Worm (Caenorhabditis elegans) whole organism, mixed stage, embryonic: Measurements from ENCODE around the gene T22F3.7.
"Not testable (repeated sequence)": the region's sequence is repeated elsewhere in the genome, so short reads cannot be mapped to it uniquely, and the experiment has no call there.

ENCODE experiments used
- M03D4.4 ChIP-seq: sonication (generic microtip); optimal IDR thresholded peaks from 2 replicates; lab custom pipeline; 2017; ENCODE audit warnings: mild to moderate bottlenecking, missing genetic modification characterization, missing compliant biosample characterization
- ceh-39 ChIP-seq: fragments of 150-350 bp; optimal IDR thresholded peaks from 2 replicates; lab custom pipeline; 2014; ENCODE audit warnings: missing biosample characterization, missing genetic modification characterization
- ces-1 ChIP-seq: fragments of 150-350 bp; optimal IDR thresholded peaks from 2 replicates; lab custom pipeline; 2014; ENCODE audit warnings: missing biosample characterization, missing genetic modification reagents, missing genetic modification characterization
- cnd-1 ChIP-seq: fragments of 200-800 bp; sonication (Bioruptor generic); optimal IDR thresholded peaks from 2 replicates; lab custom pipeline; 2018; ENCODE audit warnings: mild to moderate bottlenecking, missing genetic modification characterization, missing compliant biosample characterization
- drap-1 ChIP-seq: fragments of 200-800 bp; sonication (Bioruptor generic); optimal IDR thresholded peaks from 3 replicates; lab custom pipeline; 2018; ENCODE audit warnings: mild to moderate bottlenecking, missing genetic modification characterization, missing compliant biosample characterization
- elt-1 ChIP-seq: sonication (generic microtip); optimal IDR thresholded peaks from 2 replicates; lab custom pipeline; 2017; ENCODE audit warnings: missing genetic modification characterization, mild to moderate bottlenecking, missing compliant biosample characterization, antibody characterized with exemption, moderate library complexity, borderline replicate concordance; ENCODE audit not compliant: insufficient read depth
- flh-1 ChIP-seq: fragments of 200-800 bp; sonication (Bioruptor generic); optimal IDR thresholded peaks from 2 replicates; lab custom pipeline; 2018; ENCODE audit warnings: mild to moderate bottlenecking, missing genetic modification characterization, moderate library complexity, missing compliant biosample characterization
- ham-2 ChIP-seq: fragments of 200-800 bp; sonication (Bioruptor generic); optimal IDR thresholded peaks from 2 replicates; lab custom pipeline; 2018; ENCODE audit warnings: mild to moderate bottlenecking, missing genetic modification characterization, missing compliant biosample characterization
- lsy-2 ChIP-seq: fragments of 150-350 bp; optimal IDR thresholded peaks from 2 replicates; lab custom pipeline; 2014; ENCODE audit warnings: missing biosample characterization, missing genetic modification characterization
- mep-1 ChIP-seq: fragments of 150-350 bp; optimal IDR thresholded peaks from 2 replicates; lab custom pipeline; 2017; ENCODE audit warnings: missing biosample characterization, missing genetic modification reagents, missing genetic modification characterization, inconsistent platforms
- mls-2 ChIP-seq: sonication (generic microtip); optimal IDR thresholded peaks from 2 replicates; lab custom pipeline; 2016; ENCODE audit warnings: mild to moderate bottlenecking, missing genetic modification characterization, moderate library complexity, missing compliant biosample characterization
- nhr-12 ChIP-seq: fragments of 150-350 bp; optimal IDR thresholded peaks from 2 replicates; lab custom pipeline; 2014; ENCODE audit warnings: missing biosample characterization, missing genetic modification characterization
- nhr-76 ChIP-seq: sonication (generic microtip); optimal IDR thresholded peaks from 2 replicates; lab custom pipeline; 2017; ENCODE audit warnings: missing biosample characterization, missing genetic modification characterization
- pha-4 ChIP-seq: fragments of 150-350 bp; optimal IDR thresholded peaks from 2 replicates; lab custom pipeline; 2018; ENCODE audit warnings: missing biosample characterization, missing genetic modification reagents, missing genetic modification characterization
- snpc-4 ChIP-seq: fragments of 150-350 bp; optimal IDR thresholded peaks from 2 replicates; lab custom pipeline; 2014; ENCODE audit warnings: missing biosample characterization, missing genetic modification characterization
- sptf-1 ChIP-seq: sonication (generic microtip); optimal IDR thresholded peaks from 2 replicates; lab custom pipeline; 2017; ENCODE audit warnings: mild to moderate bottlenecking, missing genetic modification characterization, moderate library complexity, missing compliant biosample characterization
- tbx-8 ChIP-seq: fragments of 200-800 bp; sonication (Bioruptor generic); optimal IDR thresholded peaks from 2 replicates; lab custom pipeline; 2018; ENCODE audit warnings: mild to moderate bottlenecking, missing genetic modification characterization, moderate library complexity, missing compliant biosample characterization
- unc-120 ChIP-seq: sonication (generic microtip); optimal IDR thresholded peaks from 2 replicates; lab custom pipeline; 2017; ENCODE audit warnings: missing genetic modification characterization, missing compliant biosample characterization; ENCODE audit not compliant: poor library complexity, severe bottlenecking
- unc-39 ChIP-seq: fragments of 150-350 bp; optimal IDR thresholded peaks from 2 replicates; lab custom pipeline; 2014; ENCODE audit warnings: missing biosample characterization, missing genetic modification characterization
- unc-62 ChIP-seq: fragments of 150-350 bp; optimal IDR thresholded peaks from 2 replicates; lab custom pipeline; 2014; ENCODE audit warnings: missing biosample characterization, missing genetic modification reagents, missing genetic modification characterization
- zip-8 ChIP-seq: fragments of 150-350 bp; optimal IDR thresholded peaks from 2 replicates; lab custom pipeline; 2014; ENCODE audit warnings: missing biosample characterization, missing genetic modification characterization
- ztf-11 ChIP-seq: fragments of 150-350 bp; optimal IDR thresholded peaks from 2 replicates; lab custom pipeline; 2014; ENCODE audit warnings: missing biosample characterization, missing genetic modification characterization

Gene T22F3.7

DNA sequence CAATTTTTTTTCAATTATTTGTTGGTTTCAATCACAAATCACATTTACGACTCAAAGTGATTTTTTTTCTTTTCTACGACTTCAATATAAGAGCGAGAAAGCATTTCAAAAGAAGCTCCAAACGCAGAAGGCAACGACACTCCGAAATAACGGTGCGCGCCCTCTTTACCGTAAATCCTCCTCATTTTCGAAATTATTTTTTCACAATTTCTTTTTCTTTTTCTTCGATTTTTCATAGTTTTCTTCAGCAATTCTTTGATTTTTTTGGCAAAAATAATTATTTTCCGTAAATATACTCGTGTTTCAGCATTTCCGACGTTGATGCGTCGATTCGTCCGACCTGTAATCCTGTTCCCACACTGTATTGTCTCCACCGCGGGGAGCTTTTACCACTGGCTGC, 29.8 kb downstream of the T22F3.7 start, which contains the start of gene F40C5.2:
TSS of gene F40C5.2 (plus strand) at position 301 of the 400 bp plus-strand sequence.
- TF ChIP-seq nhr-76, unc-120, mls-2 (tag; lab: Kevin White, UChicago): not testable (repeated sequence)

DNA sequence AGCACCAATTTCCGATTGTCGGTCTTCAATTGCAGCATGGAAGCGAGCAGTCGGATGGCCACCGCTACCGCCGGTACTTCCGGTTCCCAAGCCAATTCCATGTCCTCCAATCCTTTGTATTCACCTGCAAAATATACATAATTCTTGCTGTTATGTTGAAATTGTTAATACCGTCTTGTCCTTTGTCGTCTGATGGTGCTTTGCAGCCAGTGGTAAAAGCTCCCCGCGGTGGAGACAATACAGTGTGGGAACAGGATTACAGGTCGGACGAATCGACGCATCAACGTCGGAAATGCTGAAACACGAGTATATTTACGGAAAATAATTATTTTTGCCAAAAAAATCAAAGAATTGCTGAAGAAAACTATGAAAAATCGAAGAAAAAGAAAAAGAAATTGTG, 36.1 kb downstream of the T22F3.7 start, which contains the start of gene T24A6.17:
TSS of gene T24A6.17 (minus strand) at position 101 of the 400 bp plus-strand sequence.
- not testable (repeated sequence) for TF ChIP-seq lsy-2; mep-1 (tag; lab: Kevin White, UChicago); nhr-12
- TF ChIP-seq, all 35 proteins: peak for 0; not testable (repeated sequence) for 35

DNA sequence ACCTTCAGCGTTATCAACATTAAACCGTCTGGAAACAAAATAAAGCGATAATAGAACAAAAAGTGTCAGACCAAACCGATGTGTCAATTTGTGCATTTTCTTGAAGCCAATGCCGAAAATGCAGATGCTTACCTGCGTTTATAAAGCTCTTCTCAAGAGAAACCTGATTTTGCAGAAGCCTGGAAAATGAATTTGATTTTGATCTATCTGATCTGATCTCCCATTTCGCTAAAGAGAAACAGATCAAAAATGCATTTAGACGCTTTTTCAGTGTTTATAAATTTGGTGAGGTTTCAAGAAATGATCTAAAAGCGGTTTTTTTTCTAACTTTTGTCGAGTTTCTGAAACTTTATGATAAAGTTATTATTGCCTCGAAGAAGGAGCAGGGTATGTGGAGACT, 37.6 kb downstream of the T22F3.7 start, which contains the start of gene T24A6.16:
TSS of gene T24A6.16 (minus strand) at position 101 of the 400 bp plus-strand sequence.
- TF ChIP-seq zip-8, sptf-1, ceh-39 (tag; lab: Kevin White, UChicago): not testable (repeated sequence)
- TF ChIP-seq, all 35 proteins: peak for 0; not testable (repeated sequence) for 35

DNA sequence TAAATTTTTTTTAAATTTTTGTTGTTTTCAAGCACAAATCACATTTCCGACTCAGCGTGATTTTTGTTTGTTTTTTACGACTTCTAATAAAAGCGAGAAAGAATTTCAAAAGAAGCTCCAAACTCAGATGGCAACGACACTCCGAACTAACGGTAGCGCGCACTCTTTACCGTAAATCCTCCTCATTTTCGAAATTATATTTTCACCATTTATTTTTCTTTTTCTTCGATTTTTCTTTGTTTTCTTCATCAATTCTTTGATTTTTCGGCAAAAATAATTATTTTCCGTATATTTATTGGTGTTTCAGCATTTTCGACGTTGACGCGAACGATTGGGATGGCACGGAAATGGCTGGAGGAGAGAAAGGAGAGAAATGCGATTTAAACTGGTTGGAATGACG, 41.7 kb downstream of the T22F3.7 start, which contains the start of gene T24A6.1:
TSS of gene T24A6.1 (plus strand) at position 301 of the 400 bp plus-strand sequence.
- TF ChIP-seq nhr-12; ham-2 (GFP tag; lab: Kevin White, UChicago); nhr-76 (tag; lab: Kevin White, UChicago): not testable (repeated sequence)

DNA sequence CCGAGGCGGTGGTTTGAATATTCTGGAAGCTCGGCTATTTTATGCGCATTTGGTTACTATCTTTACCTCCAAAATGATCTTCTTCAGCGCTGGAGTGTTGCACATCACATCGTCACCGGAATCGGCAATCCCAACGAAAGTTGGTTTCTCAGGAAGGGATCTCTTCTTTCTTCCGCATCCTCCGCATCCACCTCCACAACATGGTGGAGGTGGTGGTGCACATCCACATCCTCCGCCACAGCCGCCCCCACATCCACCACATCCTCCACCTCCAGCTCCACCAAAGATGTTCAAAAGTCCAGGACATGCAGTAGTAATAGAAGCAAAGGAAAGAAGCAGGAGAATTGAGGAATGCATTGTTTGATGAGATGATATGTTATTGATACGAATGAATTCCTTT, 43.0 kb downstream of the T22F3.7 start, which contains the start of gene grl-31:
TSS of gene grl-31 (minus strand) at position 357 of the 400 bp plus-strand sequence.
- TF ChIP-seq unc-39, result no peak
- no peak for TF ChIP-seq elt-1 (tag; lab: Kevin White, UChicago)
- TF ChIP-seq sptf-1 (tag; lab: Kevin White, UChicago), result no peak
- no peak for TF ChIP-seq ces-1 (GFP tag; lab: Kevin White, UChicago)
- TF ChIP-seq unc-120 (tag; lab: Kevin White, UChicago), result no peak
- TF ChIP-seq drap-1 (GFP tag; lab: Kevin White, UChicago), result no peak
- TF ChIP-seq M03D4.4 (tag; lab: Kevin White, UChicago), result no peak
- no peak for TF ChIP-seq ztf-11 (tag; lab: Kevin White, UChicago)
- TF ChIP-seq tbx-8 (GFP tag; lab: Kevin White, UChicago), result no peak
- no peak for TF ChIP-seq snpc-4
- no peak for TF ChIP-seq mls-2 (tag; lab: Kevin White, UChicago)

DNA sequence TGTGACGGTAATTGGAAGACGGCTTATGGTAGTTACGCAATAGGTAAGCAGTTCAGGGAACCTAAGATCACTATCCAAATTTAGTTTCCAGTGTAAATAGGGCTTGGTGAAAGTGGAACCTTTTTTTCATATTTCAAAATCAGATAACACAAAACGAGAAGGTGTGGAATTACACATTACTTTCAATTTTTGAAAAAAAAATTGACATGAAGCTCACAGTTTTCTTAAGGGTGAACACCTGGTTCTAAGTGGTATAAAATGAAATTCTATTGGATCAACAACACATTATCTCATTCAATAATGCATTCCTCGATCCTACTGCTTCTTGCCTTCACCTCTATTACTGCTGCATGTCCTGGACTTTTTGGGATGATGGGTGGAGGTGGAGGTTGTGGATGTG, 44.5 kb downstream of the T22F3.7 start, which contains the start of gene grl-30:
TSS of gene grl-30 (plus strand) at position 301 of the 400 bp plus-strand sequence.
- no peak for TF ChIP-seq unc-62
- TF ChIP-seq elt-1 (tag; lab: Kevin White, UChicago), result no peak
- TF ChIP-seq zip-8 (tag; lab: Kevin White, UChicago), result peak; percentile 20
- no peak for TF ChIP-seq snpc-4
- TF ChIP-seq cnd-1, result no peak
- TF ChIP-seq, all 35 proteins: peak for 1

DNA sequence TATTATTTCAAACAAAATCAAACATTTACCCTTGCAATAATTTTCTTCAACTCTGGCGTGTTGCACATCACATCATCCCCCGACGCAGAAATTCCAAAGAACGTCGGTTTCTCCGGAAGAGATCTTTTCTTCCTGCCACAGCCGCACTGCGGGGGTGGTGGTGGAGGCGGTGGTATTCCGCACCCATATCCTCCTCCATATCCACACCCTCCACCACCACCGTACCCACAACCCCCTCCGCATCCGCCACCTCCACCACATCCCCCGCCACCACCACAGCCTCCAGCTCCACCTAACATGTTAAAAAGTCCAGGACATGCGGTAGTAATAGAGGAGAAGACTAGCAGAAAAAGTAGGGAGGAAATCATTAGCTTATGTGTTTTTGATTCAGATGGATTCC, 45.6 kb downstream of the T22F3.7 start, which contains the start of gene grl-29:
TSS of gene grl-29 (minus strand) at position 368 of the 400 bp plus-strand sequence.
- no peak for TF ChIP-seq zip-8 (tag; lab: Kevin White, UChicago)
- TF ChIP-seq ham-2 (GFP tag; lab: Kevin White, UChicago), result no peak
- TF ChIP-seq flh-1 (GFP tag; lab: Kevin White, UChicago), result no peak
- TF ChIP-seq ces-1 (GFP tag; lab: Kevin White, UChicago), result no peak
- no peak for TF ChIP-seq unc-120 (tag; lab: Kevin White, UChicago)
- no peak for TF ChIP-seq nhr-76 (tag; lab: Kevin White, UChicago)
- TF ChIP-seq M03D4.4 (tag; lab: Kevin White, UChicago), result no peak
- TF ChIP-seq pha-4 (tag; lab: Kevin White, UChicago), result no peak
